Worm (Caenorhabditis elegans): Measurements from ENCODE around the gene sdhb-1.
A peak's percentile ranks its signal among the peaks of the same experiment; 100 is the strongest.

ce11 chrII:9301065-9301464 lies 51.5 kb downstream of the sdhb-1 start:
- TF ChIP-seq lsy-2 (tag; optimal IDR thresholded peaks at IDR 0.05) (no peak), xbp-1 (tag; optimal IDR thresholded peaks at IDR 0.05) (no peak), nhr-90 (tag; optimal IDR thresholded peaks at IDR 0.05; ENCODE audit: poor library complexity) (peak; percentile 13), tlp-1 (tag; optimal IDR thresholded peaks at IDR 0.05) (no peak), pag-3 (tag; optimal IDR thresholded peaks at IDR 0.05; ENCODE audit: borderline replicate concordance, insufficient read depth) (no peak), nhr-12 (tag; optimal IDR thresholded peaks at IDR 0.05) (no peak), lin-15B (tag; optimal IDR thresholded peaks at IDR 0.05) (no peak), irx-1 (tag; optimal IDR thresholded peaks at IDR 0.05) (no peak), C04F5.9 (tag; optimal IDR thresholded peaks at IDR 0.05) (no peak), tbx-2 (tag; optimal IDR thresholded peaks at IDR 0.05) (no peak), pax-3 (tag; optimal IDR thresholded peaks at IDR 0.05) (no peak)
